Worm (Caenorhabditis elegans): ENCODE measurements around the gene C44H9.5.

DNA sequence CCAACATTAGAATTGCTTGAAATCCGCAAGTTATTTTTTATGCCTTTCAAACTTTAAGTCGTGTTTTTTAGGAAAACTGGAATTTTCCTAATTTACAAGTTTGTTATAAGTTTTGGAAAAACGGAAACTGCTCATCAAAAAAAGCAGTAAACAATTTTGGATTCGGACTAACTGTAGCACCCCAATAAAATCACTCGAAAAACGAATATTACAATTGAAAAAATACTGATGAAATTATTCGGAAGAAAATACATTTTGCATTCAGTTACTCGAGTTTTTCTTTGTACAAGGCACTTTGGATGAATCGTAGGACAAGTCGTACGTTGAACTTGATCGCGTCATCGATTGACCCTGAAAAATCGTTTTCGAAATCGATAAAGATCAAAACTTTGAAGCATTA, 32.7 kb upstream of the C44H9.5 start:
- TF ChIP-seq B0035.1 (tag; optimal IDR thresholded peaks at IDR 0.05) (no peak), rec-8 (tag; optimal IDR thresholded peaks at IDR 0.05) (no peak), nhr-90 (tag; optimal IDR thresholded peaks at IDR 0.05) (no peak), snpc-4 (GFP tag; optimal IDR thresholded peaks at IDR 0.05) (no peak), snpc-4 (tag; optimal IDR thresholded peaks at IDR 0.05) (no peak), unc-62 (GFP tag; optimal IDR thresholded peaks at IDR 0.05) (no peak), ztf-26 (tag; optimal IDR thresholded peaks at IDR 0.05) (no peak)

All from whole organism, young adult.